Fruit fly (Drosophila melanogaster) whole organism, embryonic: ENCODE results near the gene Cbp20.

ENCODE experiments used
- ATbp ChIP-seq: fragments of 200-800 bp; sonication (Bioruptor generic); optimal IDR thresholded peaks from 2 replicates; lab custom pipeline; 2017; ENCODE audit warnings: missing biosample characterization, mild to moderate bottlenecking, missing genetic modification characterization, missing genetic modification reagents
- Atf-2 ChIP-seq: fragments of 200-800 bp; sonication (Bioruptor generic); optimal IDR thresholded peaks from 2 replicates; lab custom pipeline; 2016; ENCODE audit warnings: missing biosample characterization, missing genetic modification characterization
- Atf6 ChIP-seq: fragments of 200-800 bp; sonication (Bioruptor generic); IDR thresholded peaks from 2 replicates; pipeline ENCODE4 v1.3.6; 2022; ENCODE audit warnings: missing biosample characterization, missing genetic modification characterization
- CG10209 ChIP-seq: fragments of 200-800 bp; sonication (Bioruptor generic); optimal IDR thresholded peaks from 3 replicates; lab custom pipeline; 2017; ENCODE audit warnings: missing biosample characterization, mild to moderate bottlenecking, missing genetic modification characterization, missing genetic modification reagents
- CG10654 ChIP-seq: fragments of 200-800 bp; sonication (Bioruptor generic); optimal IDR thresholded peaks from 2 replicates; lab custom pipeline; 2016; ENCODE audit warnings: missing biosample characterization, missing genetic modification characterization
- CG11093 ChIP-seq: fragments of 200-800 bp; sonication (Bioruptor generic); IDR thresholded peaks from 3 replicates; pipeline ENCODE4 v1.3.6; 2022; ENCODE audit warnings: missing biosample characterization, missing genetic modification characterization
- CG11398 ChIP-seq: fragments of 200-800 bp; sonication (Bioruptor generic); optimal IDR thresholded peaks from 2 replicates; lab custom pipeline; 2016; ENCODE audit warnings: missing biosample characterization, missing genetic modification characterization
- CG12942 ChIP-seq: fragments of 200-800 bp; sonication (Bioruptor generic); optimal IDR thresholded peaks from 3 replicates; lab custom pipeline; 2016; ENCODE audit warnings: missing biosample characterization, missing genetic modification characterization
- CG13894 ChIP-seq: fragments of 200-800 bp; sonication (Bioruptor generic); optimal IDR thresholded peaks from 3 replicates; lab custom pipeline; 2018; ENCODE audit warnings: missing biosample characterization, mild to moderate bottlenecking, missing genetic modification characterization, moderate library complexity
- CG17186 ChIP-seq: fragments of 200-800 bp; sonication (Bioruptor generic); optimal IDR thresholded peaks from 3 replicates; lab custom pipeline; 2017; ENCODE audit warnings: missing biosample characterization, missing genetic modification reagents, missing genetic modification characterization
- CG17802 ChIP-seq: fragments of 200-800 bp; sonication (Bioruptor generic); optimal IDR thresholded peaks from 2 replicates; lab custom pipeline; 2018; ENCODE audit warnings: missing biosample characterization, mild to moderate bottlenecking, missing genetic modification characterization, moderate library complexity
- CG2678 ChIP-seq: fragments of 200-800 bp; sonication (Bioruptor generic); optimal IDR thresholded peaks from 3 replicates; lab custom pipeline; 2019; ENCODE audit warnings: missing biosample characterization, mild to moderate bottlenecking, missing genetic modification characterization, moderate library complexity
- CG30403 ChIP-seq: fragments of 200-800 bp; sonication (Bioruptor generic); optimal IDR thresholded peaks from 3 replicates; lab custom pipeline; 2016; ENCODE audit warnings: missing biosample characterization, missing genetic modification characterization
- CG3065 ChIP-seq: fragments of 200-800 bp; sonication (Bioruptor generic); optimal IDR thresholded peaks from 2 replicates; lab custom pipeline; 2016; ENCODE audit warnings: missing biosample characterization, missing genetic modification characterization
- CG31224 ChIP-seq: fragments of 200-800 bp; sonication (Bioruptor generic); IDR thresholded peaks from 2 replicates; pipeline ENCODE4 v1.3.6; 2022; ENCODE audit warnings: missing biosample characterization, missing genetic modification characterization
- CG7987 ChIP-seq: fragments of 200-800 bp; sonication (Bioruptor generic); optimal IDR thresholded peaks from 2 replicates; lab custom pipeline; 2018; ENCODE audit warnings: missing biosample characterization, mild to moderate bottlenecking, missing genetic modification characterization, moderate library complexity
- CG9817 ChIP-seq: fragments of 200-800 bp; sonication (Bioruptor generic); optimal IDR thresholded peaks from 2 replicates; lab custom pipeline; 2018; ENCODE audit warnings: missing biosample characterization, mild to moderate bottlenecking, missing genetic modification characterization, moderate library complexity
- CrebB ChIP-seq: fragments of 200-800 bp; sonication (Bioruptor generic); optimal IDR thresholded peaks from 3 replicates; lab custom pipeline; 2018; ENCODE audit warnings: missing biosample characterization, mild to moderate bottlenecking, missing genetic modification characterization
- D ChIP-seq, 2 experiments: fragments of 200-800 bp in 1 of 2; fragments of >200 bp in 1 of 2; sonication (Bioruptor generic) in 1 of 2; optimal IDR thresholded peaks; 2 replicates in 1 of 2; 3 replicates in 1 of 2; lab custom pipeline; 2017; ENCODE audit warnings: mild to moderate bottlenecking in 1 of 2, missing biosample characterization in 1 of 2, missing genetic modification characterization in 1 of 2, missing genetic modification reagents in 1 of 2
- Dp ChIP-seq: fragments of 200-800 bp; sonication (Bioruptor generic); optimal IDR thresholded peaks from 2 replicates; lab custom pipeline; 2018; ENCODE audit warnings: missing biosample characterization, mild to moderate bottlenecking, missing genetic modification characterization, moderate library complexity
- HHEX ChIP-seq: fragments of 200-800 bp; sonication (Bioruptor generic); optimal IDR thresholded peaks from 3 replicates; lab custom pipeline; 2017; ENCODE audit warnings: missing biosample characterization, mild to moderate bottlenecking, missing genetic modification characterization, missing genetic modification reagents
- Lim3 ChIP-seq: fragments of 200-800 bp; sonication (Bioruptor generic); IDR thresholded peaks from 2 replicates; pipeline ENCODE4 v1.3.6; 2022; ENCODE audit warnings: missing biosample characterization, missing genetic modification characterization
- Med ChIP-seq: fragments of 200-800 bp; sonication (Bioruptor generic); peaks from one replicate; lab custom pipeline; 2016; ENCODE audit warnings: missing biosample characterization, missing genetic modification characterization, mild to moderate bottlenecking, inconsistent platforms, moderate library complexity
- Oli ChIP-seq: fragments of 200-800 bp; sonication (Bioruptor generic); optimal IDR thresholded peaks from 2 replicates; lab custom pipeline; 2018; ENCODE audit warnings: missing biosample characterization, mild to moderate bottlenecking, missing genetic modification characterization, moderate library complexity
- Pdp1 ChIP-seq, 2 experiments: fragments of 200-800 bp; sonication (Bioruptor generic); optimal IDR thresholded peaks; 3 replicates each; lab custom pipeline; 2016; ENCODE audit warnings: missing biosample characterization in 2 of 2, missing genetic modification characterization in 2 of 2, mild to moderate bottlenecking in 1 of 2, moderate library complexity in 1 of 2
- Sox102F ChIP-seq: fragments of 200-800 bp; sonication (Bioruptor generic); optimal IDR thresholded peaks from 2 replicates; lab custom pipeline; 2018; ENCODE audit warnings: missing biosample characterization, mild to moderate bottlenecking, missing genetic modification characterization, moderate library complexity
- TFAM ChIP-seq: fragments of 200-800 bp; sonication (Bioruptor generic); optimal IDR thresholded peaks from 2 replicates; lab custom pipeline; 2017; ENCODE audit warnings: missing biosample characterization, missing genetic modification characterization, inconsistent platforms
- bab2 ChIP-seq: fragments of 200-800 bp; sonication (Bioruptor generic); optimal IDR thresholded peaks from 2 replicates; lab custom pipeline; 2016; ENCODE audit warnings: missing biosample characterization, missing genetic modification characterization
- caup ChIP-seq: fragments of 200-800 bp; sonication (Bioruptor generic); optimal IDR thresholded peaks from 3 replicates; lab custom pipeline; 2017; ENCODE audit warnings: missing biosample characterization, mild to moderate bottlenecking, missing genetic modification characterization, moderate library complexity; ENCODE audit not compliant: severe bottlenecking
- cg ChIP-seq: fragments of 200-800 bp; sonication (Bioruptor generic); optimal IDR thresholded peaks from 3 replicates; lab custom pipeline; 2019; ENCODE audit warnings: missing biosample characterization, mild to moderate bottlenecking, missing genetic modification characterization, moderate library complexity
- chinmo ChIP-seq: fragments of 200-800 bp; sonication (Bioruptor generic); IDR thresholded peaks from 4 replicates; pipeline ENCODE4 v1.3.6; 2022; ENCODE audit warnings: missing biosample characterization, missing genetic modification characterization; ENCODE audit not compliant: partially characterized antibody
- dm ChIP-seq: fragments of 200-800 bp; sonication (Bioruptor generic); optimal IDR thresholded peaks from 3 replicates; lab custom pipeline; 2016; ENCODE audit warnings: missing biosample characterization, missing genetic modification characterization
- dmrt11E ChIP-seq: fragments of 200-800 bp; sonication (Bioruptor generic); optimal IDR thresholded peaks from 3 replicates; lab custom pipeline; 2018; ENCODE audit warnings: missing biosample characterization, mild to moderate bottlenecking, missing genetic modification characterization, moderate library complexity
- eyg ChIP-seq: fragments of 200-800 bp; sonication (Bioruptor generic); optimal IDR thresholded peaks from 3 replicates; lab custom pipeline; 2016; ENCODE audit warnings: missing biosample characterization, missing genetic modification characterization
- fd102C ChIP-seq: fragments of 200-800 bp; sonication (Bioruptor generic); optimal IDR thresholded peaks from 2 replicates; lab custom pipeline; 2018; ENCODE audit warnings: missing biosample characterization, mild to moderate bottlenecking, missing genetic modification characterization, moderate library complexity
- fd3F ChIP-seq: fragments of 200-800 bp; sonication (Bioruptor generic); optimal IDR thresholded peaks from 2 replicates; lab custom pipeline; 2018; ENCODE audit warnings: missing biosample characterization, mild to moderate bottlenecking, missing genetic modification characterization, moderate library complexity
- lov ChIP-seq, 2 experiments: fragments of 200-800 bp in 1 of 2; fragments of >200 bp in 1 of 2; sonication (Bioruptor generic) in 1 of 2; IDR thresholded peaks in 1 of 2; optimal IDR thresholded peaks in 1 of 2; 2 replicates in 1 of 2; 3 replicates in 1 of 2; pipeline versions ENCODE4 v1.3.6 to Lab custom; 2017 to 2022; ENCODE audit warnings: missing biosample characterization in 1 of 2, missing genetic modification characterization in 1 of 2
- pb ChIP-seq: fragments of 200-800 bp; sonication (Bioruptor generic); optimal IDR thresholded peaks from 3 replicates; lab custom pipeline; 2016; ENCODE audit warnings: missing biosample characterization, missing genetic modification characterization
- ro ChIP-seq: fragments of 200-800 bp; sonication (Bioruptor generic); IDR thresholded peaks from 2 replicates; pipeline ENCODE4 v1.3.6; 2022; ENCODE audit warnings: missing biosample characterization, missing genetic modification characterization
- sens ChIP-seq: fragments of 200-800 bp; sonication (Bioruptor generic); peaks from one replicate; lab custom pipeline; 2016; ENCODE audit warnings: missing biosample characterization, missing genetic modification characterization
- shn ChIP-seq: fragments of 200-800 bp; sonication (Bioruptor generic); optimal IDR thresholded peaks from 3 replicates; lab custom pipeline; 2016; ENCODE audit warnings: missing biosample characterization, missing genetic modification characterization
- sima ChIP-seq: fragments of 200-800 bp; sonication (Bioruptor generic); optimal IDR thresholded peaks from 2 replicates; lab custom pipeline; 2016; ENCODE audit warnings: missing biosample characterization, missing genetic modification characterization
- sug ChIP-seq: fragments of 200-800 bp; optimal IDR thresholded peaks from 2 replicates; lab custom pipeline; 2019; ENCODE audit warnings: missing biosample characterization, mild to moderate bottlenecking, missing genetic modification characterization, moderate library complexity
- tio ChIP-seq: fragments of 200-800 bp; sonication (Bioruptor generic); optimal IDR thresholded peaks from 2 replicates; lab custom pipeline; 2017; ENCODE audit warnings: missing biosample characterization, missing genetic modification characterization, inconsistent platforms
- trem ChIP-seq: fragments of 200-800 bp; optimal IDR thresholded peaks from 3 replicates; lab custom pipeline; 2019; ENCODE audit warnings: missing biosample characterization, mild to moderate bottlenecking, missing genetic modification characterization, moderate library complexity
- tup ChIP-seq: fragments of 200-800 bp; sonication (Bioruptor generic); optimal IDR thresholded peaks from 2 replicates; lab custom pipeline; 2016; ENCODE audit warnings: missing biosample characterization, mild to moderate bottlenecking, missing genetic modification characterization, moderate library complexity
- wek ChIP-seq: fragments of 200-800 bp; sonication (Bioruptor generic); optimal IDR thresholded peaks from 3 replicates; lab custom pipeline; 2018; ENCODE audit warnings: missing biosample characterization, mild to moderate bottlenecking, missing genetic modification characterization, moderate library complexity

Cbp20 gene

DNA sequence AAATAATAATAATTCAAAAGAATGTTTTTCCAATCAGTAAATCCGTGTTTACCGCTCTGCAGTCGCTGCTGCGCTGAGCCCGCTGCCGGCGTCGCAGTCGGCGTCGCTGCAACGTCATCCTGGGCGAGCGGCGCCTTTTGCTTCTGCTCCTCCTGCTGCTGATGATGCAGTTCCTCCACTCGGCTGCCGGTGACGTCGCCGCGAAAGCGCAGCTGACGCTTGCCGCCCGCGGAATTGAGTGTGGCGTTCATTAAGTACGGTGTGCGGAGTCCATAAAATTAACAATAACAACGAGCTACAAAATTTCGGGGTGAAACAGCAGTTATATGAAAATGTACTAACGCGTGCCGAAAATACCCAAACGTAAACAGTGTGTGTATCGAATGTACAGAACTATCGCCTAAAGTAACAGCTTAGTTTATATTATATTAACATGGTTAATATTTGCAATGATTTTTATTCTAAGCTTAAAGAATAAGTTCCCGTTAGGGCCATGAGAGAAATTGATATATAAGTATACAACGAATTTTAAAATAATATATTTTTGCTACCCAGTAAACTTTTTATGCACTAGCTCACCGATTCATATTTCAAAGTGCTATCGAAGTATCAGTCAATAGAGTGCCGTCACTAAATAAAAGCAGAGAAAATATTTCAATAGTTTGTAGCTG is at the start of gene Cbp20, which contains the start of gene CG7218 (continued):
- no peak for TF ChIP-seq pb (GFP tag; lab: Kevin White, UChicago)
- peak; percentile 69 for TF ChIP-seq CG9817 (tag; lab: Kevin White, UChicago)
- TF ChIP-seq shn (GFP tag; lab: Kevin White, UChicago): peak; percentile 53
- no peak for TF ChIP-seq fd102C (GFP tag; lab: Kevin White, UChicago)
- TF ChIP-seq Lim3 (GFP tag; lab: Robert Waterston, UW): no peak
- TF ChIP-seq Pdp1 (GFP tag; optimal IDR thresholded peaks at IDR 0.05; lab: Kevin White, UChicago): peak; percentile 58 to 71
- peak; percentile 74 for TF ChIP-seq fd3F (GFP tag; lab: Kevin White, UChicago)
- TF ChIP-seq sima (GFP tag; lab: Kevin White, UChicago): no peak
- peak; percentile 57 for TF ChIP-seq CG12942 (GFP tag; lab: Kevin White, UChicago)
- TF ChIP-seq wek (GFP tag; lab: Kevin White, UChicago): no peak
- TF ChIP-seq sug: peak; percentile 76
- peak; percentile 69 for TF ChIP-seq CG13894 (tag; lab: Kevin White, UChicago)
- peak; percentile 46 for TF ChIP-seq bab2 (GFP tag; lab: Kevin White, UChicago)
- no peak for TF ChIP-seq cg (GFP tag; lab: Kevin White, UChicago)
- no peak for TF ChIP-seq lov (optimal IDR thresholded peaks at IDR 0.05; lab: Kevin White, UChicago)
- no peak for TF ChIP-seq lov (GFP tag; IDR thresholded peaks at IDR 0.05; lab: Robert Waterston, UW)
- TF ChIP-seq caup: peak; percentile 63
- TF ChIP-seq trem: peak; percentile 83
- TF ChIP-seq dmrt11E (tag; lab: Kevin White, UChicago): peak; percentile 36
- TF ChIP-seq ATbp (GFP tag; lab: Kevin White, UChicago): no peak
- TF ChIP-seq CG3065 (GFP tag; lab: Kevin White, UChicago): peak; percentile 46
- TF ChIP-seq TFAM (GFP tag; lab: Kevin White, UChicago): no peak
- TF ChIP-seq eyg: peak; percentile 22
- TF ChIP-seq D (optimal IDR thresholded peaks at IDR 0.05; lab: Kevin White, UChicago): no peak
- TF ChIP-seq D (GFP tag; optimal IDR thresholded peaks at IDR 0.05; lab: Kevin White, UChicago): no peak
- no peak for TF ChIP-seq CG11398 (GFP tag; lab: Kevin White, UChicago)
- peak; percentile 8 for TF ChIP-seq Atf-2 (GFP tag; lab: Kevin White, UChicago)
- TF ChIP-seq Dp (GFP tag; lab: Kevin White, UChicago): peak; percentile 24
- TF ChIP-seq Atf6 (GFP tag; lab: Robert Waterston, UW): peak; percentile 59
- peak; percentile 43 for TF ChIP-seq tup (GFP tag; lab: Kevin White, UChicago)
- TF ChIP-seq Med (GFP tag; lab: Kevin White, UChicago): peak; percentile 95
- TF ChIP-seq CrebB (tag; lab: Kevin White, UChicago): peak; percentile 3
- TF ChIP-seq CG11093 (GFP tag; lab: Robert Waterston, UW): peak; percentile 41; the same call in 1 of the 3 replicates
- peak; percentile 56 for TF ChIP-seq Sox102F
- peak; percentile 54 for TF ChIP-seq CG10209
- peak; percentile 78 for TF ChIP-seq CG2678 (tag; lab: Kevin White, UChicago)
- peak; percentile 54 for TF ChIP-seq CG7987 (GFP tag; lab: Kevin White, UChicago)
- TF ChIP-seq CG17802 (tag; lab: Kevin White, UChicago): no peak
- peak; percentile 90 for TF ChIP-seq sens
- peak; percentile 50 for TF ChIP-seq CG10654 (GFP tag; lab: Kevin White, UChicago)
- TF ChIP-seq tio (GFP tag; lab: Kevin White, UChicago): no peak
- peak; percentile 65 for TF ChIP-seq CG31224 (GFP tag; lab: Robert Waterston, UW)
- TF ChIP-seq chinmo (GFP tag; lab: Robert Waterston, UW): peak; percentile 83; the same call in 2 of the 4 replicates
- TF ChIP-seq CG30403 (GFP tag; lab: Kevin White, UChicago): peak; percentile 83
- TF ChIP-seq CG17186 (GFP tag; lab: Kevin White, UChicago): peak; percentile 22
- peak; percentile 45 for TF ChIP-seq dm (GFP tag; lab: Kevin White, UChicago)
- TF ChIP-seq Oli (tag; lab: Kevin White, UChicago): peak; percentile 47
- no peak for TF ChIP-seq ro
- TF ChIP-seq HHEX: peak; percentile 12
